Worm (Caenorhabditis elegans) whole organism, young adult: Measurements from ENCODE around the gene K02C4.5.
A peak's percentile ranks its signal among the peaks of the same experiment; 100 is the strongest.

Experiments
- B0019.2 ChIP-seq: fragments of 200-800 bp; sonication (Bioruptor generic); conservative IDR thresholded peaks from 2 replicates; pipeline ENCODE4 v1.3.6; 2022; ENCODE audit warnings: missing genetic modification reagents, missing genetic modification characterization, missing compliant biosample characterization
- B0261.1 ChIP-seq: sonication (generic microtip); optimal IDR thresholded peaks from 2 replicates; lab custom pipeline; 2016; ENCODE audit warnings: mild to moderate bottlenecking, missing genetic modification characterization, moderate library complexity, missing compliant biosample characterization
- D2030.7 ChIP-seq: fragments of 200-800 bp; sonication (Bioruptor generic); IDR thresholded peaks from 2 replicates; pipeline ENCODE4 v1.3.6; 2022; ENCODE audit warnings: missing genetic modification reagents, missing genetic modification characterization, missing compliant biosample characterization
- F22D6.2 ChIP-seq: sonication (generic microtip); optimal IDR thresholded peaks from 2 replicates; lab custom pipeline; 2016; ENCODE audit warnings: mild to moderate bottlenecking, missing genetic modification characterization, missing compliant biosample characterization
- F33H1.4 ChIP-seq: fragments of 200-800 bp; sonication (Bioruptor generic); IDR thresholded peaks from 2 replicates; pipeline ENCODE4 v1.3.6; 2022; ENCODE audit warnings: missing genetic modification reagents, missing genetic modification characterization, missing compliant biosample characterization
- F49E8.2 ChIP-seq: sonication (generic microtip); optimal IDR thresholded peaks from 3 replicates; lab custom pipeline; 2017; ENCODE audit warnings: missing genetic modification characterization, mild to moderate bottlenecking, missing compliant biosample characterization, antibody characterized with exemption, moderate library complexity; ENCODE audit not compliant: insufficient read depth
- F57A8.1 ChIP-seq: fragments of 200-800 bp; sonication (Bioruptor generic); optimal IDR thresholded peaks from 2 replicates; lab custom pipeline; 2018; ENCODE audit warnings: mild to moderate bottlenecking, missing genetic modification characterization, moderate library complexity, missing compliant biosample characterization
- Y56A3A.18 ChIP-seq: fragments of 200-800 bp; sonication (Bioruptor generic); IDR thresholded peaks from 2 replicates; pipeline ENCODE4 v1.3.6; 2022; ENCODE audit warnings: missing genetic modification reagents, missing genetic modification characterization, missing compliant biosample characterization
- ZK185.1 ChIP-seq: sonication (generic microtip); optimal IDR thresholded peaks from 2 replicates; lab custom pipeline; 2016; ENCODE audit warnings: mild to moderate bottlenecking, missing genetic modification characterization, missing compliant biosample characterization; ENCODE audit not compliant: poor library complexity, severe bottlenecking
- aptf-2 ChIP-seq: fragments of 200-800 bp; sonication (Bioruptor generic); conservative IDR thresholded peaks from 2 replicates; pipeline ENCODE4 v1.3.6; 2022; ENCODE audit warnings: missing genetic modification reagents, missing genetic modification characterization, missing compliant biosample characterization
- athp-1 ChIP-seq: sonication (generic microtip); optimal IDR thresholded peaks from 2 replicates; lab custom pipeline; 2017; ENCODE audit warnings: mild to moderate bottlenecking, missing genetic modification characterization, missing compliant biosample characterization
- attf-5 ChIP-seq: fragments of 200-800 bp; sonication (Bioruptor generic); optimal IDR thresholded peaks from 2 replicates; lab custom pipeline; 2018; ENCODE audit warnings: mild to moderate bottlenecking, missing genetic modification characterization, missing compliant biosample characterization
- cebp-1 ChIP-seq, 2 experiments: fragments of 200-800 bp in 1 of 2; sonication (Bioruptor generic) in 1 of 2; sonication (generic microtip) in 1 of 2; IDR thresholded peaks in 1 of 2; optimal IDR thresholded peaks in 1 of 2; 2 replicates each; pipeline versions ENCODE4 v1.3.6 to Lab custom; 2017 to 2022; ENCODE audit warnings: missing compliant biosample characterization in 2 of 2, missing genetic modification characterization in 2 of 2, mild to moderate bottlenecking in 1 of 2, missing genetic modification reagents in 1 of 2, moderate library complexity in 1 of 2
- cebp-2 ChIP-seq: fragments of 200-800 bp; sonication (Bioruptor generic); IDR thresholded peaks from 2 replicates; pipeline ENCODE4 v1.3.6; 2022; ENCODE audit warnings: missing genetic modification characterization, missing compliant biosample characterization
- ceh-27 ChIP-seq: fragments of 200-800 bp; sonication (Bioruptor generic); optimal IDR thresholded peaks from 2 replicates; lab custom pipeline; 2018; ENCODE audit warnings: mild to moderate bottlenecking, missing genetic modification characterization, moderate library complexity, missing compliant biosample characterization
- ceh-79 ChIP-seq: sonication (generic microtip); optimal IDR thresholded peaks from 2 replicates; lab custom pipeline; 2017; ENCODE audit warnings: mild to moderate bottlenecking, missing genetic modification characterization, missing compliant biosample characterization
- ceh-91 ChIP-seq: fragments of 200-800 bp; sonication (Bioruptor generic); IDR thresholded peaks from 2 replicates; pipeline ENCODE4 v1.3.6; 2022; ENCODE audit warnings: missing genetic modification reagents, missing genetic modification characterization, missing compliant biosample characterization
- efl-1 ChIP-seq: fragments of 150-350 bp; optimal IDR thresholded peaks from 2 replicates; lab custom pipeline; 2014; ENCODE audit warnings: missing biosample characterization, missing genetic modification reagents, missing genetic modification characterization
- egl-44 ChIP-seq: fragments of 200-800 bp; sonication (Bioruptor generic); IDR thresholded peaks from 2 replicates; pipeline ENCODE4 v1.3.6; 2022; ENCODE audit warnings: missing genetic modification reagents, missing genetic modification characterization, missing compliant biosample characterization
- hlh-26 ChIP-seq: fragments of 200-800 bp; sonication (Bioruptor generic); conservative IDR thresholded peaks from 2 replicates; pipeline ENCODE4 v1.3.6; 2022; ENCODE audit warnings: missing genetic modification reagents, missing genetic modification characterization, missing compliant biosample characterization
- hrde-1 ChIP-seq: sonication (generic microtip); optimal IDR thresholded peaks from 2 replicates; lab custom pipeline; 2016; ENCODE audit warnings: missing genetic modification characterization, mild to moderate bottlenecking, missing compliant biosample characterization, moderate library complexity, missing genotype, missing genetic modification reagents, borderline replicate concordance
- hsf-1 ChIP-seq: fragments of 200-800 bp; sonication (Bioruptor generic); IDR thresholded peaks from 2 replicates; pipeline ENCODE4 v1.3.6; 2022; ENCODE audit warnings: missing genetic modification reagents, missing genetic modification characterization, missing compliant biosample characterization
- let-607 ChIP-seq, 2 experiments: fragments of 200-800 bp in 1 of 2; sonication (Bioruptor generic) in 1 of 2; sonication (generic microtip) in 1 of 2; optimal IDR thresholded peaks; 2 replicates each; lab custom pipeline; 2016 to 2018; ENCODE audit warnings: mild to moderate bottlenecking in 2 of 2, missing compliant biosample characterization in 2 of 2, missing genetic modification characterization in 2 of 2, moderate library complexity in 2 of 2, missing genotype in 1 of 2
- lin-54 ChIP-seq: fragments of 200-800 bp; sonication (Bioruptor generic); optimal IDR thresholded peaks from 2 replicates; lab custom pipeline; 2018; ENCODE audit warnings: mild to moderate bottlenecking, missing genetic modification characterization, missing compliant biosample characterization
- lsl-1 ChIP-seq: fragments of 200-800 bp; sonication (Bioruptor generic); optimal IDR thresholded peaks from 2 replicates; lab custom pipeline; 2018; ENCODE audit warnings: mild to moderate bottlenecking, missing genetic modification characterization, moderate library complexity, missing compliant biosample characterization
- madf-10 ChIP-seq: sonication (generic microtip); optimal IDR thresholded peaks from 2 replicates; lab custom pipeline; 2016; ENCODE audit warnings: mild to moderate bottlenecking, missing genetic modification characterization, missing compliant biosample characterization
- madf-6 ChIP-seq: fragments of 200-800 bp; sonication (Bioruptor generic); IDR thresholded peaks from 2 replicates; pipeline ENCODE4 v1.3.6; 2022; ENCODE audit warnings: missing genetic modification reagents, missing genetic modification characterization, missing compliant biosample characterization
- mxl-1 ChIP-seq: sonication (generic microtip); optimal IDR thresholded peaks from 2 replicates; lab custom pipeline; 2016; ENCODE audit warnings: missing genetic modification characterization, missing compliant biosample characterization
- nfya-2 ChIP-seq: fragments of 200-800 bp; sonication (Bioruptor generic); IDR thresholded peaks from 2 replicates; pipeline ENCODE4 v1.3.6; 2022; ENCODE audit warnings: missing genetic modification reagents, missing genetic modification characterization, missing compliant biosample characterization
- nfyb-1 ChIP-seq: fragments of 200-800 bp; sonication (Bioruptor generic); IDR thresholded peaks from 2 replicates; pipeline ENCODE4 v1.3.6; 2022; ENCODE audit warnings: missing genetic modification reagents, missing genetic modification characterization, missing compliant biosample characterization
- nhr-27 ChIP-seq: fragments of 200-800 bp; sonication (Bioruptor generic); optimal IDR thresholded peaks from 2 replicates; lab custom pipeline; 2018; ENCODE audit warnings: mild to moderate bottlenecking, missing genetic modification characterization, moderate library complexity, missing compliant biosample characterization
- pbrm-1 ChIP-seq: fragments of 200-800 bp; sonication (Bioruptor generic); IDR thresholded peaks from 2 replicates; pipeline ENCODE4 v1.3.6; 2022; ENCODE audit warnings: missing genetic modification reagents, missing genetic modification characterization, missing compliant biosample characterization
- rcor-1 ChIP-seq: fragments of 200-800 bp; sonication (Bioruptor generic); IDR thresholded peaks from 2 replicates; pipeline ENCODE4 v1.3.6; 2022; ENCODE audit warnings: missing genetic modification reagents, missing genetic modification characterization, missing compliant biosample characterization
- snpc-1.1 ChIP-seq: sonication (generic microtip); optimal IDR thresholded peaks from 2 replicates; lab custom pipeline; 2017; ENCODE audit warnings: missing genetic modification characterization, mild to moderate bottlenecking, missing compliant biosample characterization, antibody characterized with exemption, moderate library complexity, missing genotype, missing genetic modification reagents; ENCODE audit not compliant: insufficient read depth
- tbp1 ChIP-seq: fragments of 200-800 bp; sonication (Bioruptor generic); optimal IDR thresholded peaks from 2 replicates; lab custom pipeline; 2018; ENCODE audit warnings: mild to moderate bottlenecking, missing genetic modification characterization, missing compliant biosample characterization
- unc-130 ChIP-seq: sonication (generic microtip); optimal IDR thresholded peaks from 2 replicates; lab custom pipeline; 2016; ENCODE audit warnings: missing genetic modification reagents, missing genetic modification characterization, missing compliant biosample characterization
- zim-3 ChIP-seq: sonication (generic microtip); optimal IDR thresholded peaks from 2 replicates; lab custom pipeline; 2017; ENCODE audit warnings: mild to moderate bottlenecking, missing genetic modification characterization, moderate library complexity, missing compliant biosample characterization
- ztf-26 ChIP-seq: sonication (generic microtip); optimal IDR thresholded peaks from 2 replicates; lab custom pipeline; 2017; ENCODE audit warnings: missing genetic modification characterization, missing compliant biosample characterization
- ztf-3 ChIP-seq: fragments of 200-800 bp; sonication (Bioruptor generic); optimal IDR thresholded peaks from 2 replicates; lab custom pipeline; 2018; ENCODE audit warnings: mild to moderate bottlenecking, missing genetic modification characterization, missing compliant biosample characterization
- ztf-6 ChIP-seq: fragments of 200-800 bp; sonication (Bioruptor generic); IDR thresholded peaks from 2 replicates; pipeline ENCODE4 v1.3.6; 2022; ENCODE audit warnings: missing genetic modification reagents, missing genetic modification characterization, missing compliant biosample characterization

K02C4.5 gene

DNA sequence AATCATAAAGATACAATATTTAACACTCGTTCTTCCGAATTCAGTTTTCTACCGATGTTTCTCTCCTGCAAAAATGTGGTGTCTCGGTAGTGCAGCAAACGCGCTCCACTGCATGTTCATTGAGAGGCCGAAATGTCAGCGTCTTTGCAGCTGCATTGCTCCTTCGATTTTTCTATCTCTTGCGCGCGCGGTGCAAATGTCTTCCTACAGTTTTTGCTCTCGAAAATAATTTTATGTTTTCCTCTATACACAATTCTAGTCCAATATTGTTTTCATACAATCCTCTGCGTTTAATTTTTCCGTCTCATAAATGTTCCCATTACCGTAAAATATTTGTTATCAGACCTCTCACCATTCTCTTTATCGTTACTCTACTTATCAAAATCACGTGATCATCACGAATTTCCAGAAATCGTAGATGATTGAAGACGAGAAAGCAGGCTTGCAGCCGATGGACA is 15.9 kb upstream of the K02C4.5 start, which contains the start of gene ufd-2 (continued):
- TF ChIP-seq ceh-91 (GFP tag; lab: Robert Waterston, UW) (0 out of 2 replicates have a peak, but pooled peaks have one; percentile 62), nfyb-1 (no peak), ceh-27 (GFP tag; lab: Kevin White, UChicago) (no peak), athp-1 (tag; lab: Kevin White, UChicago) (no peak), ztf-6 (GFP tag; lab: Robert Waterston, UW) (no peak), D2030.7 (peak; percentile 77), hrde-1 (no peak), lin-54 (GFP tag; lab: Kevin White, UChicago) (no peak), F49E8.2 (tag; lab: Kevin White, UChicago) (no peak), zim-3 (tag; lab: Kevin White, UChicago) (no peak), ztf-26 (tag; lab: Kevin White, UChicago) (no peak), unc-130 (GFP tag; lab: Kevin White, UChicago) (no peak), madf-6 (GFP tag; lab: Robert Waterston, UW) (no peak)

DNA sequence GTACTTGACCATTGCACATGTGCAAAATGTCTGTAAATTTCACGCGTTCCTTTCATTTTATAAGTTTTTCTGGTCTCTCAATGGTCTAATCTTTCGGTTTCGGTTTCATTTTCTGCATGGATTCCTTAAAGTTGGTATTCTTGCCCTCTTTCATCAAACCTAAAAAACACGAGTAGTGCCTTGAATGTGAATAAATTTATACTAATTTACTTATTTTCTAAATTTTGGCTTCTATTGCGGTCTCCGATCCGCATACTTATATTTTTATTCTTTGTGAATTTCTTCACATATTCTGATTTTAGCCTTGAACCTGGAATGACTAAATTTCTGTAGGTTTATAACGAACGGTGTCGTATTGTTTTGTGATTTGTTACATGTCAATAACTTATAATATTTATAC is 12.2 kb upstream of the K02C4.5 start, which contains the start of gene pdha-1:
Gene pdha-1 (plus strand): TSS at position 301 of the 400 bp plus-strand sequence.
- TF ChIP-seq ZK185.1 (tag; lab: Kevin White, UChicago): no peak
- TF ChIP-seq lsl-1 (GFP tag; lab: Kevin White, UChicago): peak; percentile 10
- TF ChIP-seq F22D6.2 (tag; lab: Kevin White, UChicago): no peak
- TF ChIP-seq ceh-79 (tag; lab: Kevin White, UChicago): no peak
- TF ChIP-seq hsf-1 (GFP tag; lab: Robert Waterston, UW): peak; percentile 62
- no peak for TF ChIP-seq F33H1.4 (GFP tag; lab: Robert Waterston, UW)
- TF ChIP-seq Y56A3A.18 (GFP tag; lab: Robert Waterston, UW): peak; percentile 44; the same call in 1 of the 2 replicates
- no peak for TF ChIP-seq D2030.7
- TF ChIP-seq egl-44 (GFP tag; lab: Robert Waterston, UW): no peak
- peak; percentile 32 for TF ChIP-seq hrde-1
- TF ChIP-seq let-607 (tag; optimal IDR thresholded peaks at IDR 0.05; lab: Kevin White, UChicago): peak in 1 of 2 experiments; percentile 12

DNA sequence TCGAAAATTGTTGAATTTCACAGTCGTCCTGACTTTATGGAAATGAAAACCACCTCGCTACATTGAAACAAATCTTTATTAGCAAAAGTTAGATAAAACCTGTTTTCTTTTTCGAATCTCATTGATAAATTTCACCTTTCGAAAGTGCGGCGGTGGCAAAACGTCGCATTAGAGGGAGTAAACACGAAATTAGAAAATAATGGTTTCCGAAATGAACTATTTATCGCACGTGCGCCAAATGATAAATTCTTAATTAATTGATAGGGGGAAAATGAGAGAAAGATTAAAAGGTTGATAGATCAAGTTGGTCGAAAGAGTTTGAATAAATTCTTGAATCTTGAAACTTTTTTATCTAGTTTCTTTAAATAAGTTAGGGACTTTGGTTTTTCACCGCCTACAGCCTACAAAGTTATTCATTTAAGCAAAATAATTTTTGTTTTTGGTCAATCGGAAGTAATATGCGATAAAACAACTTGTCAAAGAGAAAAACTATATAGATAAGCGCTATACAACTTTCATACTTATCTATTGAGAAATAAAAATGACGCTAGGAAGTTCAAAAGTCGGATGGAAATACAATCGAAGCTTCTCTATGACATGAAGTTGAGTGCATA is 7.1 kb upstream of the K02C4.5 start:
- TF ChIP-seq pbrm-1 (GFP tag; lab: Robert Waterston, UW) (no peak), B0019.2 (GFP tag; lab: Robert Waterston, UW) (no peak), unc-130 (GFP tag; lab: Kevin White, UChicago) (no peak), aptf-2 (GFP tag; lab: Robert Waterston, UW) (no peak), cebp-2 (no peak)

- TF ChIP-seq cebp-1 (GFP tag; IDR thresholded peaks at IDR 0.05; lab: Robert Waterston, UW) (no peak), cebp-1 (tag; optimal IDR thresholded peaks at IDR 0.05; lab: Kevin White, UChicago) (peak; percentile 34), zim-3 (tag; lab: Kevin White, UChicago) (no peak), ztf-26 (tag; lab: Kevin White, UChicago) (no peak), mxl-1 (no peak), tbp1 (no peak), F22D6.2 (tag; lab: Kevin White, UChicago) (no peak), nfya-2 (GFP tag; lab: Robert Waterston, UW) (no peak), snpc-1.1 (tag; lab: Kevin White, UChicago) (no peak), F57A8.1 (no peak), rcor-1 (GFP tag; lab: Robert Waterston, UW) (no peak), hlh-26 (GFP tag; lab: Robert Waterston, UW) (no peak), B0261.1 (tag; lab: Kevin White, UChicago) (no peak), ztf-3 (GFP tag; lab: Kevin White, UChicago) (no peak), attf-5 (GFP tag; lab: Kevin White, UChicago) (peak; percentile 37), efl-1 (GFP tag; lab: Kevin White, UChicago) (no peak), nhr-27 (no peak), madf-10 (tag; lab: Kevin White, UChicago) (no peak)
Observed at ce11 chrII:8071801-8072544, 6.3 kb upstream of the K02C4.5 start.
